Worm (Caenorhabditis elegans): ENCODE results near the gene ZK669.5.

Gene ZK669.5

ce11 chrII:7984071-7984470 is 37.4 kb upstream of the ZK669.5 start:
- TF ChIP-seq M03D4.4 (tag; optimal IDR thresholded peaks at IDR 0.05): no peak
- TF ChIP-seq nhr-28 (tag; optimal IDR thresholded peaks at IDR 0.05): no peak
- no peak for TF ChIP-seq pha-4 (tag; optimal IDR thresholded peaks at IDR 0.05)
- no peak for TF ChIP-seq hlh-1 (tag; optimal IDR thresholded peaks at IDR 0.05)
- no peak for TF ChIP-seq zip-8 (tag; optimal IDR thresholded peaks at IDR 0.05)
- no peak for TF ChIP-seq unc-39 (tag; optimal IDR thresholded peaks at IDR 0.05)
- TF ChIP-seq unc-120 (tag; optimal IDR thresholded peaks at IDR 0.05; ENCODE audit: poor library complexity, severe bottlenecking): no peak
- TF ChIP-seq ceh-43 (GFP tag; optimal IDR thresholded peaks at IDR 0.05): no peak
- TF ChIP-seq elt-1 (tag; optimal IDR thresholded peaks at IDR 0.05; ENCODE audit: borderline replicate concordance, insufficient read depth): no peak
- TF ChIP-seq unc-62 (GFP tag; optimal IDR thresholded peaks at IDR 0.05): no peak
- TF ChIP-seq flh-1 (GFP tag; optimal IDR thresholded peaks at IDR 0.05): no peak
- TF ChIP-seq snpc-4 (tag; optimal IDR thresholded peaks at IDR 0.05): no peak
- no peak for TF ChIP-seq ceh-39 (tag; optimal IDR thresholded peaks at IDR 0.05)
- no peak for TF ChIP-seq mls-2 (tag; optimal IDR thresholded peaks at IDR 0.05)

- no peak for TF ChIP-seq nhr-12 (tag; optimal IDR thresholded peaks at IDR 0.05)
- no peak for TF ChIP-seq unc-39 (tag; optimal IDR thresholded peaks at IDR 0.05)
- TF ChIP-seq elt-3 (tag; optimal IDR thresholded peaks at IDR 0.05): no peak
- no peak for TF ChIP-seq ces-1 (GFP tag; optimal IDR thresholded peaks at IDR 0.05)
- TF ChIP-seq flh-1 (GFP tag; optimal IDR thresholded peaks at IDR 0.05): no peak
- no peak for TF ChIP-seq unc-120 (tag; optimal IDR thresholded peaks at IDR 0.05; ENCODE audit: poor library complexity, severe bottlenecking)
- TF ChIP-seq ham-2 (GFP tag; optimal IDR thresholded peaks at IDR 0.05): no peak
- no peak for TF ChIP-seq tbx-8 (GFP tag; optimal IDR thresholded peaks at IDR 0.05)
- TF ChIP-seq ceh-39 (tag; optimal IDR thresholded peaks at IDR 0.05): no peak
- TF ChIP-seq nhr-76 (tag; optimal IDR thresholded peaks at IDR 0.05): no peak
- TF ChIP-seq snpc-4 (tag; optimal IDR thresholded peaks at IDR 0.05): no peak
- no peak for TF ChIP-seq ztf-11 (tag; optimal IDR thresholded peaks at IDR 0.05)
- TF ChIP-seq mep-1 (tag; optimal IDR thresholded peaks at IDR 0.05): no peak
- no peak for TF ChIP-seq pha-4 (tag; optimal IDR thresholded peaks at IDR 0.05)
These were observed 36.8 kb upstream of the ZK669.5 start for ce11 chrII:7983454-7983853.

ce11 chrII:7981084-7981483 is 34.4 kb upstream of the ZK669.5 start:
- TF ChIP-seq ham-2 (GFP tag; optimal IDR thresholded peaks at IDR 0.05) (no peak), nhr-2 (tag; optimal IDR thresholded peaks at IDR 0.05) (no peak), mab-5 (tag; optimal IDR thresholded peaks at IDR 0.05) (no peak), nhr-76 (tag; optimal IDR thresholded peaks at IDR 0.05) (no peak), cnd-1 (tag; optimal IDR thresholded peaks at IDR 0.05) (no peak), pha-4 (tag; optimal IDR thresholded peaks at IDR 0.05) (no peak), ceh-83 (GFP tag; optimal IDR thresholded peaks at IDR 0.05) (no peak), ceh-39 (tag; optimal IDR thresholded peaks at IDR 0.05) (no peak), lin-32 (GFP tag; optimal IDR thresholded peaks at IDR 0.05) (no peak), blmp-1 (tag; optimal IDR thresholded peaks at IDR 0.05) (no peak)

ce11 chrII:7977513-7977912 is 30.8 kb upstream of the ZK669.5 start:
- TF ChIP-seq ceh-83 (GFP tag; optimal IDR thresholded peaks at IDR 0.05): no peak
- TF ChIP-seq nhr-237 (tag; optimal IDR thresholded peaks at IDR 0.05): no peak
- no peak for TF ChIP-seq unc-39 (tag; optimal IDR thresholded peaks at IDR 0.05)
- TF ChIP-seq unc-120 (tag; optimal IDR thresholded peaks at IDR 0.05; ENCODE audit: poor library complexity, severe bottlenecking): no peak
- no peak for TF ChIP-seq lin-13 (tag; optimal IDR thresholded peaks at IDR 0.05)
- no peak for TF ChIP-seq nhr-28 (tag; optimal IDR thresholded peaks at IDR 0.05)
- TF ChIP-seq ces-1 (GFP tag; optimal IDR thresholded peaks at IDR 0.05): no peak
- TF ChIP-seq mep-1 (tag; optimal IDR thresholded peaks at IDR 0.05): no peak
- no peak for TF ChIP-seq nhr-2 (tag; optimal IDR thresholded peaks at IDR 0.05)
- TF ChIP-seq sptf-1 (tag; optimal IDR thresholded peaks at IDR 0.05): no peak

ce11 chrII:7976308-7976707 is 29.6 kb upstream of the ZK669.5 start, which contains the start of gene DH11.5:
TSS of gene DH11.5 (plus strand) at chrII:7976608.
- no peak for TF ChIP-seq bed-3 (GFP tag; optimal IDR thresholded peaks at IDR 0.05)
- no peak for TF ChIP-seq flh-1 (GFP tag; optimal IDR thresholded peaks at IDR 0.05)
- TF ChIP-seq cnd-1 (tag; optimal IDR thresholded peaks at IDR 0.05): no peak
- TF ChIP-seq nhr-2 (tag; optimal IDR thresholded peaks at IDR 0.05): no peak
- no peak for TF ChIP-seq ztf-11 (tag; optimal IDR thresholded peaks at IDR 0.05)
- no peak for TF ChIP-seq unc-39 (tag; optimal IDR thresholded peaks at IDR 0.05)
- TF ChIP-seq nhr-28 (tag; optimal IDR thresholded peaks at IDR 0.05): no peak
- TF ChIP-seq elt-1 (tag; optimal IDR thresholded peaks at IDR 0.05; ENCODE audit: borderline replicate concordance, insufficient read depth): no peak
- no peak for TF ChIP-seq sptf-1 (tag; optimal IDR thresholded peaks at IDR 0.05)
- no peak for TF ChIP-seq lin-32 (GFP tag; optimal IDR thresholded peaks at IDR 0.05)
- TF ChIP-seq blmp-1 (tag; optimal IDR thresholded peaks at IDR 0.05): no peak
- no peak for TF ChIP-seq pha-4 (tag; optimal IDR thresholded peaks at IDR 0.05)
- TF ChIP-seq ceh-83 (GFP tag; optimal IDR thresholded peaks at IDR 0.05): no peak

Measured in whole organism, mixed stage, embryonic.